Worm (Caenorhabditis elegans) whole organism, L1 larva: ENCODE measurements around the gene Y56A3A.2.
A peak's percentile ranks its signal among the peaks of the same experiment; 100 is the strongest.

Experiments used
- C16A3.4 ChIP-seq: fragments of 150-350 bp; optimal IDR thresholded peaks from 2 replicates; lab custom pipeline; 2014; ENCODE audit warnings: missing biosample characterization, missing genetic modification characterization
- C34B4.2 ChIP-seq: sonication (generic microtip); optimal IDR thresholded peaks from 2 replicates; lab custom pipeline; 2017; ENCODE audit warnings: mild to moderate bottlenecking, missing genetic modification characterization, missing compliant biosample characterization
- F16B12.6 ChIP-seq: fragments of 150-350 bp; optimal IDR thresholded peaks from 2 replicates; lab custom pipeline; 2014; ENCODE audit warnings: missing biosample characterization, missing genetic modification characterization
- Y116A8C.19 ChIP-seq: sonication (generic microtip); optimal IDR thresholded peaks from 2 replicates; lab custom pipeline; 2016; ENCODE audit warnings: missing compliant biosample characterization, missing genetic modification characterization, borderline replicate concordance
- ama-1 ChIP-seq: fragments of 150-350 bp; optimal IDR thresholded peaks from 2 replicates; lab custom pipeline; 2014
- blmp-1 ChIP-seq: fragments of 150-350 bp; optimal IDR thresholded peaks from 2 replicates; lab custom pipeline; 2014; ENCODE audit warnings: missing biosample characterization, missing genetic modification characterization
- ceh-8 ChIP-seq: fragments of 200-800 bp; sonication (Bioruptor generic); optimal IDR thresholded peaks from 2 replicates; lab custom pipeline; 2018; ENCODE audit warnings: mild to moderate bottlenecking, missing genetic modification characterization, moderate library complexity, missing compliant biosample characterization
- ceh-82 ChIP-seq, 3 experiments: fragments of 150-350 bp in 1 of 3; sonication (generic microtip) in 2 of 3; optimal IDR thresholded peaks; 2 replicates each; lab custom pipeline; 2014 to 2017; ENCODE audit warnings: missing biosample characterization in 3 of 3, missing genetic modification characterization in 3 of 3
- ces-1 ChIP-seq: fragments of 150-350 bp; optimal IDR thresholded peaks from 2 replicates; lab custom pipeline; 2014; ENCODE audit warnings: missing biosample characterization, missing genetic modification reagents, missing genetic modification characterization
- dpl-1 ChIP-seq, 3 experiments: fragments of 150-350 bp in 2 of 3; sonication (generic microtip) in 1 of 3; optimal IDR thresholded peaks; 2 replicates each; lab custom pipeline; 2014 to 2017; ENCODE audit warnings: missing biosample characterization in 3 of 3, missing genetic modification characterization in 3 of 3, missing genetic modification reagents in 3 of 3
- efl-1 ChIP-seq, 4 experiments: fragments of 150-350 bp; optimal IDR thresholded peaks in 3 of 4; peaks in 1 of 4; 1 replicate in 1 of 4; 2 replicates in 3 of 4; lab custom pipeline; 2014; ENCODE audit warnings: missing biosample characterization in 2 of 4, missing genetic modification characterization in 2 of 4, missing genetic modification reagents in 2 of 4
- efl-3 ChIP-seq: fragments of 200-800 bp; sonication (Bioruptor generic); optimal IDR thresholded peaks from 2 replicates; lab custom pipeline; 2018; ENCODE audit warnings: mild to moderate bottlenecking, missing genetic modification characterization, missing compliant biosample characterization
- egl-13 ChIP-seq: sonication (generic microtip); optimal IDR thresholded peaks from 2 replicates; lab custom pipeline; 2016; ENCODE audit warnings: missing genotype, missing genetic modification reagents, missing genetic modification characterization, missing compliant biosample characterization
- elt-2 ChIP-seq: sonication (generic microtip); optimal IDR thresholded peaks from 2 replicates; lab custom pipeline; 2016; ENCODE audit warnings: missing genetic modification characterization, mild to moderate bottlenecking, inconsistent platforms, missing compliant biosample characterization, missing genetic modification reagents
- elt-3 ChIP-seq, 6 experiments: fragments of 150-350 bp in 1 of 6; sonication (generic microtip); optimal IDR thresholded peaks; 2 replicates each; lab custom pipeline; 2017 to 2018; ENCODE audit warnings: missing biosample characterization in 6 of 6, missing genetic modification characterization in 6 of 6, inconsistent platforms in 1 of 6
- ets-5 ChIP-seq: fragments of 200-800 bp; sonication (Bioruptor generic); IDR thresholded peaks from 2 replicates; pipeline ENCODE4 v1.3.6; 2022; ENCODE audit warnings: missing genetic modification characterization, missing compliant biosample characterization
- fkh-8 ChIP-seq: sonication (generic microtip); optimal IDR thresholded peaks from 2 replicates; lab custom pipeline; 2016; ENCODE audit warnings: mild to moderate bottlenecking, missing genetic modification characterization, missing compliant biosample characterization
- fos-1 ChIP-seq: fragments of 150-350 bp; optimal IDR thresholded peaks from 2 replicates; lab custom pipeline; 2014; ENCODE audit warnings: missing biosample characterization, missing genetic modification characterization
- grh-1 ChIP-seq: fragments of 200-800 bp; sonication (Bioruptor generic); IDR thresholded peaks from 2 replicates; pipeline ENCODE4 v1.3.6; 2022; ENCODE audit warnings: missing genetic modification reagents, missing genetic modification characterization, missing compliant biosample characterization
- hlh-4 ChIP-seq: sonication (generic microtip); optimal IDR thresholded peaks from 2 replicates; lab custom pipeline; 2016; ENCODE audit warnings: mild to moderate bottlenecking, missing genetic modification characterization, missing compliant biosample characterization
- isw-1 ChIP-seq: fragments of 200-800 bp; sonication (Bioruptor generic); IDR thresholded peaks from 2 replicates; pipeline ENCODE4 v1.3.6; 2022; ENCODE audit warnings: missing genetic modification characterization, missing compliant biosample characterization
- jun-1 ChIP-seq: fragments of 150-350 bp; optimal IDR thresholded peaks from 2 replicates; lab custom pipeline; 2014; ENCODE audit warnings: missing biosample characterization, missing genetic modification reagents, missing genetic modification characterization
- lin-14 ChIP-seq: fragments of 200-800 bp; sonication (Bioruptor generic); optimal IDR thresholded peaks from 2 replicates; lab custom pipeline; 2018; ENCODE audit warnings: mild to moderate bottlenecking, missing genetic modification characterization, moderate library complexity, missing compliant biosample characterization
- lin-15B ChIP-seq: fragments of 150-350 bp; sonication (generic microtip); optimal IDR thresholded peaks from 3 replicates; lab custom pipeline; 2014; ENCODE audit warnings: missing biosample characterization, missing genetic modification characterization
- lin-39 ChIP-seq: fragments of 150-350 bp; optimal IDR thresholded peaks from 2 replicates; lab custom pipeline; 2014; ENCODE audit warnings: missing biosample characterization, missing genetic modification reagents, missing genetic modification characterization
- lsy-2 ChIP-seq, 2 experiments: fragments of 150-350 bp; optimal IDR thresholded peaks; 2 replicates each; lab custom pipeline; 2014; ENCODE audit warnings: missing biosample characterization in 2 of 2, missing genetic modification characterization in 2 of 2
- mdl-1 ChIP-seq, 2 experiments: fragments of 150-350 bp; optimal IDR thresholded peaks; 2 replicates each; lab custom pipeline; 2014 to 2017; ENCODE audit warnings: missing biosample characterization in 2 of 2, missing genetic modification characterization in 2 of 2, inconsistent platforms in 1 of 2
- mep-1 ChIP-seq: fragments of 150-350 bp; optimal IDR thresholded peaks from 2 replicates; lab custom pipeline; 2014; ENCODE audit warnings: missing biosample characterization, missing genetic modification characterization
- nhr-19 ChIP-seq: fragments of 200-800 bp; sonication (Bioruptor generic); conservative IDR thresholded peaks from 2 replicates; pipeline ENCODE4 v1.3.6; 2022; ENCODE audit warnings: missing genetic modification characterization, missing compliant biosample characterization
- nhr-20 ChIP-seq: sonication (generic microtip); optimal IDR thresholded peaks from 2 replicates; lab custom pipeline; 2016; ENCODE audit warnings: mild to moderate bottlenecking, missing genetic modification characterization, missing compliant biosample characterization
- nhr-237 ChIP-seq: fragments of 150-350 bp; optimal IDR thresholded peaks from 2 replicates; lab custom pipeline; 2014; ENCODE audit warnings: missing biosample characterization, missing genetic modification characterization
- nhr-28 ChIP-seq: fragments of 150-350 bp; optimal IDR thresholded peaks from 2 replicates; lab custom pipeline; 2014; ENCODE audit warnings: missing biosample characterization, missing genetic modification characterization
- nhr-71 ChIP-seq: sonication (generic microtip); optimal IDR thresholded peaks from 2 replicates; lab custom pipeline; 2016; ENCODE audit warnings: mild to moderate bottlenecking, missing genetic modification characterization, moderate library complexity, missing compliant biosample characterization
- nhr-76 ChIP-seq: sonication (generic microtip); optimal IDR thresholded peaks from 2 replicates; lab custom pipeline; 2017; ENCODE audit warnings: missing biosample characterization, missing genetic modification characterization
- nhr-77 ChIP-seq: fragments of 150-350 bp; optimal IDR thresholded peaks from 2 replicates; lab custom pipeline; 2014; ENCODE audit warnings: missing biosample characterization, missing genetic modification characterization
- nhr-85 ChIP-seq: sonication (generic microtip); peaks from one replicate; lab custom pipeline; 2016; ENCODE audit warnings: missing genetic modification characterization, inconsistent platforms, missing compliant biosample characterization
- nhr-90 ChIP-seq: sonication (generic microtip); optimal IDR thresholded peaks from 2 replicates; lab custom pipeline; 2016; ENCODE audit warnings: mild to moderate bottlenecking, missing genetic modification characterization, missing compliant biosample characterization; ENCODE audit not compliant: poor library complexity
- rnt-1 ChIP-seq: sonication (generic microtip); optimal IDR thresholded peaks from 2 replicates; lab custom pipeline; 2016; ENCODE audit warnings: mild to moderate bottlenecking, missing genetic modification characterization, moderate library complexity, missing compliant biosample characterization
- snpc-4 ChIP-seq: fragments of 150-350 bp; optimal IDR thresholded peaks from 2 replicates; lab custom pipeline; 2014; ENCODE audit warnings: missing biosample characterization, missing genetic modification characterization
- sox-4 ChIP-seq: sonication (generic microtip); optimal IDR thresholded peaks from 2 replicates; lab custom pipeline; 2016; ENCODE audit warnings: missing genetic modification characterization, missing compliant biosample characterization
- sptf-1 ChIP-seq: fragments of 150-350 bp; optimal IDR thresholded peaks from 2 replicates; lab custom pipeline; 2014; ENCODE audit warnings: missing biosample characterization, missing genetic modification characterization
- tlp-1 ChIP-seq: fragments of 150-350 bp; optimal IDR thresholded peaks from 2 replicates; lab custom pipeline; 2014; ENCODE audit warnings: missing biosample characterization, missing genetic modification characterization
- unc-30 ChIP-seq: sonication (generic microtip); optimal IDR thresholded peaks from 2 replicates; lab custom pipeline; 2017; ENCODE audit warnings: missing biosample characterization, missing genetic modification characterization
- unc-98 ChIP-seq: fragments of 200-800 bp; sonication (Bioruptor generic); IDR thresholded peaks from 2 replicates; pipeline ENCODE4 v1.3.6; 2022; ENCODE audit warnings: missing genetic modification characterization, missing compliant biosample characterization
- vab-15 ChIP-seq: sonication (generic microtip); optimal IDR thresholded peaks from 2 replicates; lab custom pipeline; 2017; ENCODE audit warnings: missing genotype, mild to moderate bottlenecking, missing genetic modification characterization, missing compliant biosample characterization
- ztf-11 ChIP-seq, 2 experiments: sonication (generic microtip); optimal IDR thresholded peaks; 2 replicates each; lab custom pipeline; 2016 to 2017; ENCODE audit warnings: missing genetic modification characterization in 2 of 2, missing biosample characterization in 1 of 2, missing compliant biosample characterization in 1 of 2

The Y56A3A.2 gene

ce11 chrIII:11836054-11836453, 26.0 kb downstream of the Y56A3A.2 start (continued):
- no peak for TF ChIP-seq vab-15 (tag; lab: Kevin White, UChicago)
- TF ChIP-seq hlh-4 (tag; lab: Kevin White, UChicago) = no peak
- no peak for TF ChIP-seq ceh-8 (GFP tag; lab: Kevin White, UChicago)
- no peak for TF ChIP-seq nhr-28 (tag; lab: Kevin White, UChicago)
- TF ChIP-seq unc-30 (tag; lab: Kevin White, UChicago) = no peak
- no peak for TF ChIP-seq isw-1 (GFP tag; lab: Robert Waterston, UW)
- no peak for TF ChIP-seq sptf-1 (tag; lab: Kevin White, UChicago)
- no peak for TF ChIP-seq grh-1
- TF ChIP-seq ztf-11 (tag; optimal IDR thresholded peaks at IDR 0.05; lab: Kevin White, UChicago) = no peak
- TF ChIP-seq, all 84 proteins: peak for 8

DNA sequence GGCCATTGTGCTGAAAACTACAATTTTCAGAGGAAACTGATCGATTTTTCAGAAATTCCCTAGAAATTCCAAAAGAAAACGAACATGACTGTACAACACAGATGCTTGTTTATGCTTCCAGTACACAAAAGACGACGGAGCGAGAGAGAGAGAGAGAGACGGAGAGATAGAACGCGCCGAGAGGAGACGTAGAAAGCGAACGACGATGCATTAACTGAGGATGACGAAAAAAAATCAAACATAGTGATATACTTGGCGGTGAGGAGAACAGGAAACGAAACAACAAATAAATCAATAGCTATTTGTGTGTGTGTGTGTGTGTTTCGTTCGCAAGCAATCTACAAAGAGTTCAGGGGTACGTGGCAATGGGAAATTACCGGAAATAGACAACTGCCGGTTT, 27.3 kb downstream of the Y56A3A.2 start:
- TF ChIP-seq F16B12.6 (tag; lab: Kevin White, UChicago) (no peak), sox-4 (no peak), lin-39 (tag; lab: Kevin White, UChicago) (no peak), jun-1 (tag; lab: Kevin White, UChicago) (no peak), mep-1 (tag; lab: Kevin White, UChicago) (peak; percentile 15), nhr-76 (tag; lab: Kevin White, UChicago) (no peak), efl-3 (GFP tag; lab: Kevin White, UChicago) (no peak), lin-14 (GFP tag; lab: Kevin White, UChicago) (peak; percentile 53), ets-5 (GFP tag; lab: Robert Waterston, UW) (no peak), snpc-4 (tag; lab: Kevin White, UChicago) (no peak), nhr-90 (no peak), nhr-77 (tag; lab: Kevin White, UChicago) (no peak), rnt-1 (tag; lab: Kevin White, UChicago) (no peak), elt-3 (tag; optimal IDR thresholded peaks at IDR 0.05; lab: Kevin White, UChicago) (no peak), nhr-85 (no peak), C34B4.2 (tag; lab: Kevin White, UChicago) (no peak), fkh-8 (tag; lab: Kevin White, UChicago) (no peak), ceh-82 (tag; optimal IDR thresholded peaks at IDR 0.05; lab: Kevin White, UChicago) (no peak), egl-13 (tag; lab: Kevin White, UChicago) (no peak), blmp-1 (tag; lab: Kevin White, UChicago) (peak; percentile 71), ama-1 (lab: Kevin White, UChicago) (no peak), hlh-4 (tag; lab: Kevin White, UChicago) (no peak), elt-2 (tag; lab: Kevin White, UChicago) (no peak), lsy-2 (tag; optimal IDR thresholded peaks at IDR 0.05; lab: Kevin White, UChicago) (peak in 1 of 2 experiments; percentile 34), efl-1 (optimal IDR thresholded peaks at IDR 0.05; lab: Kevin White, UChicago) (peak in 1 of 2 experiments; percentile 30), efl-1 (GFP tag; optimal IDR thresholded peaks at IDR 0.05 in 1 of 2; lab: Kevin White, UChicago) (no peak)

DNA sequence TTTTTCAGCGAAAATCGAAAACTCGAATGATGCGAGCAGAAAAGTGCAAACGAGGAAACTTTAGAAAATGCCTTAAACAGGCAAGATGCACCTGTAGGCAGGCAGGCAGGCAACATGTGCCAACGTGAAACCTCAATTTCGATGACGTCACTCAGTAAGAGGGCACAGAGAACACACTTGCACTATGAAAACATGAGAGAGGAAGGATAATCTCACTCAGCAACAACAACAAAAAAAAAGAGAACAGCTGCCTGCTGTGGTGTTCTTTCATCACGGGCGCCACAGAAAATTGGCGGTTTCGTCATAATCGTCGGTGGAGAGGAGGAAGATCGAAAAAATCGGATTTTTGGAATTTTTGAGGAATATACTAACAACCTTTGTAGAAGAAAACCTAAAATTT, 27.9 kb downstream of the Y56A3A.2 start:
- TF ChIP-seq blmp-1 (tag; lab: Kevin White, UChicago) (no peak), unc-98 (GFP tag; lab: Robert Waterston, UW) (no peak), tlp-1 (tag; lab: Kevin White, UChicago) (no peak), fkh-8 (tag; lab: Kevin White, UChicago) (no peak), nhr-237 (tag; lab: Kevin White, UChicago) (no peak), dpl-1 (GFP tag; optimal IDR thresholded peaks at IDR 0.05; lab: Kevin White, UChicago) (no peak), elt-2 (tag; lab: Kevin White, UChicago) (no peak), nhr-19 (peak; percentile 38; the same call in 1 of the 2 replicates), isw-1 (GFP tag; lab: Robert Waterston, UW) (no peak), lin-14 (GFP tag; lab: Kevin White, UChicago) (peak; percentile 27), mep-1 (tag; lab: Kevin White, UChicago) (no peak), Y116A8C.19 (tag; lab: Kevin White, UChicago) (no peak), mdl-1 (tag; optimal IDR thresholded peaks at IDR 0.05; lab: Kevin White, UChicago) (peak in 1 of 2 experiments; percentile 16), lin-15B (tag; lab: Kevin White, UChicago) (no peak), C16A3.4 (tag; lab: Kevin White, UChicago) (no peak), ces-1 (GFP tag; lab: Kevin White, UChicago) (no peak), fos-1 (tag; lab: Kevin White, UChicago) (no peak), nhr-20 (tag; lab: Kevin White, UChicago) (no peak), nhr-71 (tag; lab: Kevin White, UChicago) (peak; percentile 15), rnt-1 (tag; lab: Kevin White, UChicago) (peak; percentile 35), nhr-90 (no peak), nhr-76 (tag; lab: Kevin White, UChicago) (no peak)
- TF ChIP-seq, all 84 proteins: peak for 5
